Worm (Caenorhabditis elegans) whole organism, young adult: Measurements from ENCODE around the gene ZK666.4.

Experiments
- F22D6.2 ChIP-seq: sonication (generic microtip); optimal IDR thresholded peaks from 2 replicates; lab custom pipeline; 2016; ENCODE audit warnings: mild to moderate bottlenecking, missing genetic modification characterization, missing compliant biosample characterization
- F39B2.1 ChIP-seq: fragments of 200-800 bp; sonication (Bioruptor generic); IDR thresholded peaks from 2 replicates; pipeline ENCODE4 v1.3.6; 2022; ENCODE audit warnings: missing genetic modification reagents, missing genetic modification characterization, missing compliant biosample characterization
- F49E8.2 ChIP-seq: sonication (generic microtip); optimal IDR thresholded peaks from 3 replicates; lab custom pipeline; 2017; ENCODE audit warnings: missing genetic modification characterization, mild to moderate bottlenecking, missing compliant biosample characterization, antibody characterized with exemption, moderate library complexity; ENCODE audit not compliant: insufficient read depth
- F57A8.1 ChIP-seq: fragments of 200-800 bp; sonication (Bioruptor generic); optimal IDR thresholded peaks from 2 replicates; lab custom pipeline; 2018; ENCODE audit warnings: mild to moderate bottlenecking, missing genetic modification characterization, moderate library complexity, missing compliant biosample characterization
- F57C9.4 ChIP-seq: sonication (generic microtip); optimal IDR thresholded peaks from 2 replicates; lab custom pipeline; 2017; ENCODE audit warnings: mild to moderate bottlenecking, missing genetic modification characterization, missing compliant biosample characterization
- aptf-2 ChIP-seq: fragments of 200-800 bp; sonication (Bioruptor generic); conservative IDR thresholded peaks from 2 replicates; pipeline ENCODE4 v1.3.6; 2022; ENCODE audit warnings: missing genetic modification reagents, missing genetic modification characterization, missing compliant biosample characterization
- atf-7 ChIP-seq: sonication (generic microtip); optimal IDR thresholded peaks from 2 replicates; lab custom pipeline; 2017; ENCODE audit warnings: mild to moderate bottlenecking, missing genetic modification characterization, missing compliant biosample characterization
- attf-3 ChIP-seq: fragments of 200-800 bp; sonication (Bioruptor generic); conservative IDR thresholded peaks from 2 replicates; pipeline ENCODE4 v1.3.6; 2022; ENCODE audit warnings: missing genetic modification reagents, missing genetic modification characterization, missing compliant biosample characterization
- attf-5 ChIP-seq: fragments of 200-800 bp; sonication (Bioruptor generic); optimal IDR thresholded peaks from 2 replicates; lab custom pipeline; 2018; ENCODE audit warnings: mild to moderate bottlenecking, missing genetic modification characterization, missing compliant biosample characterization
- attf-6 ChIP-seq: fragments of 200-800 bp; sonication (Bioruptor generic); IDR thresholded peaks from 2 replicates; pipeline ENCODE4 v1.3.6; 2022; ENCODE audit warnings: missing genetic modification reagents, missing genetic modification characterization, missing compliant biosample characterization
- bed-1 ChIP-seq: fragments of 200-800 bp; sonication (Bioruptor generic); IDR thresholded peaks from 2 replicates; pipeline ENCODE4 v1.3.6; 2022; ENCODE audit warnings: missing genetic modification reagents, missing genetic modification characterization, missing compliant biosample characterization
- bed-2 ChIP-seq: fragments of 200-800 bp; sonication (Bioruptor generic); IDR thresholded peaks from 2 replicates; pipeline ENCODE4 v1.3.6; 2022; ENCODE audit warnings: missing genetic modification reagents, missing genetic modification characterization, missing compliant biosample characterization
- ccch-3 ChIP-seq: fragments of 200-800 bp; sonication (Bioruptor generic); optimal IDR thresholded peaks from 2 replicates; lab custom pipeline; 2018; ENCODE audit warnings: mild to moderate bottlenecking, missing genetic modification characterization, missing compliant biosample characterization
- ceh-27 ChIP-seq: fragments of 200-800 bp; sonication (Bioruptor generic); optimal IDR thresholded peaks from 2 replicates; lab custom pipeline; 2018; ENCODE audit warnings: mild to moderate bottlenecking, missing genetic modification characterization, moderate library complexity, missing compliant biosample characterization
- ceh-40 ChIP-seq: fragments of 200-800 bp; sonication (Bioruptor generic); IDR thresholded peaks from 2 replicates; pipeline ENCODE4 v1.3.6; 2022; ENCODE audit warnings: missing genetic modification characterization, missing compliant biosample characterization
- ceh-91 ChIP-seq: fragments of 200-800 bp; sonication (Bioruptor generic); IDR thresholded peaks from 2 replicates; pipeline ENCODE4 v1.3.6; 2022; ENCODE audit warnings: missing genetic modification reagents, missing genetic modification characterization, missing compliant biosample characterization
- efl-1 ChIP-seq: fragments of 150-350 bp; optimal IDR thresholded peaks from 2 replicates; lab custom pipeline; 2014; ENCODE audit warnings: missing biosample characterization, missing genetic modification reagents, missing genetic modification characterization
- gei-17 ChIP-seq: fragments of 200-800 bp; sonication (Bioruptor generic); optimal IDR thresholded peaks from 2 replicates; lab custom pipeline; 2018; ENCODE audit warnings: mild to moderate bottlenecking, missing genetic modification characterization, missing compliant biosample characterization
- hlh-12 ChIP-seq: sonication (generic microtip); optimal IDR thresholded peaks from 2 replicates; lab custom pipeline; 2016; ENCODE audit warnings: missing genetic modification characterization, missing compliant biosample characterization
- hlh-26 ChIP-seq: fragments of 200-800 bp; sonication (Bioruptor generic); conservative IDR thresholded peaks from 2 replicates; pipeline ENCODE4 v1.3.6; 2022; ENCODE audit warnings: missing genetic modification reagents, missing genetic modification characterization, missing compliant biosample characterization
- lag-1 ChIP-seq: fragments of 200-800 bp; sonication (Bioruptor generic); IDR thresholded peaks from 2 replicates; pipeline ENCODE4 v1.3.6; 2022; ENCODE audit warnings: missing genetic modification reagents, missing genetic modification characterization, missing compliant biosample characterization
- let-526 ChIP-seq: fragments of 200-800 bp; sonication (Bioruptor generic); IDR thresholded peaks from 2 replicates; pipeline ENCODE4 v1.3.6; 2022; ENCODE audit warnings: missing genetic modification reagents, missing genetic modification characterization, missing compliant biosample characterization
- lsl-1 ChIP-seq: fragments of 200-800 bp; sonication (Bioruptor generic); optimal IDR thresholded peaks from 2 replicates; lab custom pipeline; 2018; ENCODE audit warnings: mild to moderate bottlenecking, missing genetic modification characterization, moderate library complexity, missing compliant biosample characterization
- madf-8 ChIP-seq: fragments of 200-800 bp; sonication (Bioruptor generic); conservative IDR thresholded peaks from 2 replicates; pipeline ENCODE4 v1.3.6; 2022; ENCODE audit warnings: missing genetic modification reagents, missing genetic modification characterization, missing compliant biosample characterization
- mxl-1 ChIP-seq: sonication (generic microtip); optimal IDR thresholded peaks from 2 replicates; lab custom pipeline; 2016; ENCODE audit warnings: missing genetic modification characterization, missing compliant biosample characterization
- nfya-1 ChIP-seq: sonication (generic microtip); optimal IDR thresholded peaks from 2 replicates; lab custom pipeline; 2017; ENCODE audit warnings: antibody characterized with exemption, missing compliant biosample characterization, missing genetic modification characterization, borderline replicate concordance; ENCODE audit not compliant: insufficient read depth
- nhr-27 ChIP-seq: fragments of 200-800 bp; sonication (Bioruptor generic); optimal IDR thresholded peaks from 2 replicates; lab custom pipeline; 2018; ENCODE audit warnings: mild to moderate bottlenecking, missing genetic modification characterization, moderate library complexity, missing compliant biosample characterization
- nhr-80 ChIP-seq: sonication (generic microtip); optimal IDR thresholded peaks from 2 replicates; lab custom pipeline; 2016; ENCODE audit warnings: missing genetic modification characterization, missing compliant biosample characterization
- pha-4 ChIP-seq: fragments of 150-350 bp; sonication (generic microtip); optimal IDR thresholded peaks from 2 replicates; lab custom pipeline; 2014; ENCODE audit warnings: missing biosample characterization, missing genetic modification reagents, missing genetic modification characterization
- rcor-1 ChIP-seq: fragments of 200-800 bp; sonication (Bioruptor generic); IDR thresholded peaks from 2 replicates; pipeline ENCODE4 v1.3.6; 2022; ENCODE audit warnings: missing genetic modification reagents, missing genetic modification characterization, missing compliant biosample characterization
- repo-1 ChIP-seq: sonication (generic microtip); optimal IDR thresholded peaks from 2 replicates; lab custom pipeline; 2017; ENCODE audit warnings: mild to moderate bottlenecking, missing genetic modification characterization, missing compliant biosample characterization
- sea-2 ChIP-seq: fragments of 200-800 bp; sonication (Bioruptor generic); IDR thresholded peaks from 2 replicates; pipeline ENCODE4 v1.3.6; 2022; ENCODE audit warnings: missing genetic modification characterization, missing compliant biosample characterization
- snpc-1.3 ChIP-seq: sonication (generic microtip); optimal IDR thresholded peaks from 2 replicates; lab custom pipeline; 2017; ENCODE audit warnings: missing genetic modification characterization, mild to moderate bottlenecking, missing compliant biosample characterization, antibody characterized with exemption, moderate library complexity, missing genotype, missing genetic modification reagents; ENCODE audit not compliant: insufficient read depth
- snpc-3.4 ChIP-seq: sonication (generic microtip); optimal IDR thresholded peaks from 2 replicates; lab custom pipeline; 2017; ENCODE audit warnings: missing genetic modification characterization, mild to moderate bottlenecking, missing compliant biosample characterization, antibody characterized with exemption, moderate library complexity, missing genotype, missing genetic modification reagents
- tbp1 ChIP-seq: fragments of 200-800 bp; sonication (Bioruptor generic); optimal IDR thresholded peaks from 2 replicates; lab custom pipeline; 2018; ENCODE audit warnings: mild to moderate bottlenecking, missing genetic modification characterization, missing compliant biosample characterization
- tbx-9 ChIP-seq: sonication (generic microtip); optimal IDR thresholded peaks from 2 replicates; lab custom pipeline; 2016; ENCODE audit warnings: borderline replicate concordance, missing genetic modification characterization, inconsistent platforms, missing compliant biosample characterization
- zim-3 ChIP-seq: sonication (generic microtip); optimal IDR thresholded peaks from 2 replicates; lab custom pipeline; 2017; ENCODE audit warnings: mild to moderate bottlenecking, missing genetic modification characterization, moderate library complexity, missing compliant biosample characterization

Gene ZK666.4

DNA sequence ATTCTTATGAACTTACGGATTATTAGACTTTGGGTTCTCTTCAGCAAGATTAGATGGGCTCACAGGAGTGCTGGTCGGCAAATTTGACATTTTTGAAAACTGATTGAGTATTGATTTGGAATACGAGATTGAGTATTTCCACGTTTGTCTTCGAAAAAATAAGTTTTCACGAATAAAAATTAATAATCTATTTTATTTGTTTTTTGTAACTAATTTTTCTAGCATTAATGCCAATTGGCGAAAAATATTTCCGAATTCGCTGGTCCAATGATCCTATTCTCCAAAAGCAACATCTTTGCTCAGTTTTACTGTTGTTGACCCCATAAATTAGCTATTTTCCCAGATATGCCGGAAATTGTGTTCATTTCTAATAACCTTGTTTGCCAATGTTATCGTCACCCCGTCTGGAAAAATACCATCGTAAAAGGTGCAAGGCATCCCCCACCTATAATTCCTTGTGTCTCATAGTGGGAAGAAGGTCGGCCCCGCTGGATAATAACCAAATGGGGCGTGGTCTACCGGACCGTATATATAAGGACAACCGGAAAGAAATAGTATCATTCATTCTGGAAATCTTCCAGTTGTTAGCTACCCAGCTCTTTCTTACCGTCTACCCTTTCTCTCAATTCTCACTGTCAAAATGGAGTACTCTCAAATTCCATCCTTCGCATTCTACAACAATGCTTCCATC lies 12.7 kb upstream of the ZK666.4 start, which contains the start of the genes ZK673.6 and sdz-37:
Gene ZK673.6 (minus strand): TSS at position 101 of the 691 bp plus-strand sequence.
Gene sdz-37 (plus strand): TSS at position 641 of the 691 bp plus-strand sequence.
- no peak for TF ChIP-seq gei-17 (GFP tag; lab: Kevin White, UChicago)
- TF ChIP-seq lsl-1 (GFP tag; lab: Kevin White, UChicago), result no peak

DNA sequence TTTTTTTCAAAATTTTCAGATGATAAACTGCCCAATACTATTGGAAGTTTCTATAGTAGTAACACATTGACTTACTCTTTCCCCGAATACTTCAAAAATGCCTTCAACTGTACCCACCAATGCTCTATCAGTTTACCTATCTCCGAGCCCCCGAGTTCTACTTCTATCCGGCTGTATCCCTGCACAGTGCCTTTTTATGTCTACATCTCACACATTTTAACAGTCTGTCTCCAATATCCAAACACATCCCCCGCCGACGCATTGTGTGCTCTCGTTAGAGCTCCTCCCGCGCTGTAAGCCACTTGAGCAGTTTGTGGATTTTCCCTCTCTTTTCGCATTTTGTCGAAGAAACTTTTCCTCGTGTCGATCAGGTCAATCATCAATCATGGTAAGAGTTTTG lies 10.5 kb upstream of the ZK666.4 start, which contains the start of gene tnc-2:
Gene tnc-2 (plus strand): TSS at position 301 of the 400 bp plus-strand sequence.
- TF ChIP-seq aptf-2 (GFP tag; lab: Robert Waterston, UW) (no peak), bed-1 (GFP tag; lab: Robert Waterston, UW) (no peak), nfya-1 (no peak), ccch-3 (no peak), hlh-26 (no peak), atf-7 (tag; lab: Kevin White, UChicago) (no peak), rcor-1 (GFP tag; lab: Robert Waterston, UW) (no peak), ceh-91 (GFP tag; lab: Robert Waterston, UW) (no peak), F57C9.4 (tag; lab: Kevin White, UChicago) (no peak)
- TF ChIP-seq, all 124 proteins: peak for 0

DNA sequence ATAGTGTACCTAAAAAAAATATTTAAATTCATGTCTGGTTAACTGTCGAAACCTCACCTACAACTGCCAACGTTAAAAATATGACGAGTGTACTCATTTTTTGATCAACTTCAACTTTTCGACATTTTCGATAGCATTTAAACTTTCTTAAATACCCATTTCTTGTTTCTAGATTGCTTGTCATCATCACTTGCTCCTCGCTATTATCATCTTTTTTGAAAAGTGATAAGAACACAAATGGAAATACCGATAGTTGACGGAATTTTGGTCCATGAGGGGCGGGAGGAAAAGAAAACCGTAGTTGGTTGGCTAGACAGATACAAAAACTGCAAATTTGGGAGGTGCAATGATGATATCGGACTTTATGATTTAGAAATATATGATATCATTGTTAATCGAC lies 6.9 kb upstream of the ZK666.4 start, which contains the start of gene clec-143:
Gene clec-143 (minus strand): TSS at position 139 of the 400 bp plus-strand sequence.
- peak; percentile 61 for TF ChIP-seq nhr-80
- no peak for TF ChIP-seq attf-6 (GFP tag; lab: Robert Waterston, UW)
- TF ChIP-seq gei-17 (GFP tag; lab: Kevin White, UChicago), result no peak
- TF ChIP-seq F57A8.1, result no peak
- TF ChIP-seq hlh-12 (tag; lab: Kevin White, UChicago), result no peak
- no peak for TF ChIP-seq F22D6.2 (tag; lab: Kevin White, UChicago)
- no peak for TF ChIP-seq bed-2 (GFP tag; lab: Robert Waterston, UW)
- TF ChIP-seq, all 124 proteins: peak for 1

DNA sequence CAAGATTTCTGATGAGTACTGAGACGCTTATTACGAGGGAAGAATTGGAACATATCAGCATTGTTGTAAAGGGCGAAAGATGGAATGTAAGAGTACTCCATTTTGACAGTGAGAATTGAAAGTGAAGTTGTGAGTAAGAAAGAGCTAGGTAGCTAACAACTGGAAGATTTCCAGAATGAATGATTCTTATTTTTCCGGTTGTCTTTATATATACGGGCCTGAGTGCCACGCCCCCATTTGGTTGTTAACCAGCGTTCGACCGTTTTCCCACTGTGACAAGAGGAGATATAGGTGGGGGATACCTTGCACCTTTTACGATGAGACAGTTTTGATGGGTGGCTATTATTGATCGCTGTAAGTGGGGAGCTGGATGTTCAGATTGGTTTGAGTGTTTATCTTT lies 5.8 kb upstream of the ZK666.4 start, which contains the start of gene ZK666.1:
Gene ZK666.1 (minus strand): TSS at position 101 of the 400 bp plus-strand sequence.
- TF ChIP-seq efl-1 (GFP tag; lab: Kevin White, UChicago), result no peak
- no peak for TF ChIP-seq hlh-26
- no peak for TF ChIP-seq tbp1 (GFP tag; lab: Kevin White, UChicago)
- no peak for TF ChIP-seq zim-3 (tag; lab: Kevin White, UChicago)

DNA sequence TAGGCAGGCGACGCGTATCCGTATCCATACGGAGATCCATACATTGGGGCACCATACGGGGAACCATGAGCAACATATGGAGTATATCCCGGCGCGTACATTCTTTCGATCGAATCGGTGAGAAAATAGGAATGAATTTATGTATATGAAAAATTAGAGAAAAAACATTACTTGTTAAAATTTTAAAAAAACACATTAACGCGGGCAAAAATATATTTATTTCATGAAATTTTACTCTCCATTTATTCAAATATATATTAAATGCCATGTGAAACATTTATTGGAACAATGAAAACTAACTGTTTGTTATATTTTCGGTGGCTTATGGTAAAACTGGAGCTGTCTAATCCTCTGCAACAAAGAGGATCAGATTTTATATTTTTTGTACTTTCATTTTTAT lies 5.3 kb upstream of the ZK666.4 start, which contains the start of gene ZK666.2:
Gene ZK666.2 (minus strand): TSS at position 101 of the 400 bp plus-strand sequence.
- TF ChIP-seq lag-1 (GFP tag; lab: Robert Waterston, UW), result no peak
- no peak for TF ChIP-seq nhr-27
- no peak for TF ChIP-seq snpc-1.3
- TF ChIP-seq aptf-2 (GFP tag; lab: Robert Waterston, UW), result no peak
- TF ChIP-seq mxl-1 (tag; lab: Kevin White, UChicago), result no peak
- TF ChIP-seq attf-5, result no peak
- no peak for TF ChIP-seq attf-6 (GFP tag; lab: Robert Waterston, UW)
- no peak for TF ChIP-seq ceh-27 (GFP tag; lab: Kevin White, UChicago)
- TF ChIP-seq repo-1 (tag; lab: Kevin White, UChicago), result no peak
- no peak for TF ChIP-seq bed-1 (GFP tag; lab: Robert Waterston, UW)
- no peak for TF ChIP-seq ceh-40
- TF ChIP-seq sea-2 (GFP tag; lab: Robert Waterston, UW), result no peak
- TF ChIP-seq snpc-3.4 (tag; lab: Kevin White, UChicago), result no peak
- no peak for TF ChIP-seq attf-3 (GFP tag; lab: Robert Waterston, UW)
- TF ChIP-seq F49E8.2 (tag; lab: Kevin White, UChicago), result no peak
- TF ChIP-seq F39B2.1, result no peak
- TF ChIP-seq pha-4 (tag; lab: Kevin White, UChicago), result no peak
- no peak for TF ChIP-seq madf-8 (GFP tag; lab: Robert Waterston, UW)
- no peak for TF ChIP-seq let-526 (GFP tag; lab: Robert Waterston, UW)
- no peak for TF ChIP-seq tbx-9 (tag; lab: Kevin White, UChicago)
